Worm (Caenorhabditis elegans): ENCODE results near the gene pho-4.

- TF ChIP-seq ceh-48 (tag; optimal IDR thresholded peaks at IDR 0.05) (no peak), pag-3 (tag; optimal IDR thresholded peaks at IDR 0.05; ENCODE audit: borderline replicate concordance) (no peak), lin-11 (tag; optimal IDR thresholded peaks at IDR 0.05) (no peak)
Measured at ce11 chrII:5205286-5205685, 33.0 kb downstream of the pho-4 start.

All from whole organism, late embryonic.